Worm (Caenorhabditis elegans) whole organism, dauer: ENCODE measurements around the gene unc-71.

ENCODE experiments used
- unc-62 ChIP-seq: sonication (generic microtip); optimal IDR thresholded peaks from 2 replicates; lab custom pipeline; 2017; ENCODE audit warnings: missing biosample characterization, missing genetic modification reagents, missing genetic modification characterization

unc-71 gene

DNA sequence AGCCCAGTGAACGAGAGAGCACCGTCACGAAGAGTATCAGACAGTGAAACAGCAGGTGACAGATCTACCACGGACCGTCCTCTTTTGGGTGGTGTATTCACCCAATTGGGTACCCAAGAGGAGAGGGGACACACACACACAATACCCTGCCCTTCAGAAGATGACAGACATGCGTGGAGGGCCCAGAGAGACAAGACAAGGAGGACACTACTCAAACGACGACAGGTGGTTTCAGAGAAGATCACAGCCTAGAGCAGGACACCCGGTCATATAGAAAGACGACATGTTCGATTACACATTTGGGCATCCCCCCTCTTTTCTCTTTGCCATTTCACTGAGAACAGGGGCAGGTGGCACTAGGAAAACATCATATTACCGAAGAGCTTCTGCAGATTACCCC lies 2.7 kb upstream of the unc-71 start:
- no peak for TF ChIP-seq unc-62 (GFP tag; lab: Kevin White, UChicago)

DNA sequence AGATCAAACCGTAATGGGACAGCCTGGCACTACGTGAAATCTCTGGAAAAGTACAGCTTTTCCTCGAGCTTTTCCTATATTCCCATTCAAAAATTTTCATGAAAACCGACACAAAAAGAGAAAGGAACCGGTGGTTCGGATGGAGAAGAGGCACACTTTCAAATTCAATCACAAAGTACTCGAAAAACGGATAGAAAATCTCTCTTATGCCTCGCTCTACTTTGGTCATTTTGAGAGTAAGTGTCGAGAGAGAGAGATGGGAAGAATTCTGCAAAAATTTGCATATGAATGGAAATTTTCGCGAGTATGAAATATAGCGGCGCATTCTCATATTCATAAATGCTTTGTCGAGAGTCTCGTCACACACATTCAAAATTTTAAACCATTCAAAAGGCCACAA lies 1.2 kb upstream of the unc-71 start:
- TF ChIP-seq unc-62 (GFP tag; lab: Kevin White, UChicago) = no peak

ce11 chrIII:12885153-12885552 lies 6.4 kb downstream of the unc-71 start:
- no peak for TF ChIP-seq unc-62 (GFP tag; lab: Kevin White, UChicago)

ce11 chrIII:12880704-12881103 lies 10.8 kb downstream of the unc-71 start:
- TF ChIP-seq unc-62 (GFP tag; lab: Kevin White, UChicago) = no peak

DNA sequence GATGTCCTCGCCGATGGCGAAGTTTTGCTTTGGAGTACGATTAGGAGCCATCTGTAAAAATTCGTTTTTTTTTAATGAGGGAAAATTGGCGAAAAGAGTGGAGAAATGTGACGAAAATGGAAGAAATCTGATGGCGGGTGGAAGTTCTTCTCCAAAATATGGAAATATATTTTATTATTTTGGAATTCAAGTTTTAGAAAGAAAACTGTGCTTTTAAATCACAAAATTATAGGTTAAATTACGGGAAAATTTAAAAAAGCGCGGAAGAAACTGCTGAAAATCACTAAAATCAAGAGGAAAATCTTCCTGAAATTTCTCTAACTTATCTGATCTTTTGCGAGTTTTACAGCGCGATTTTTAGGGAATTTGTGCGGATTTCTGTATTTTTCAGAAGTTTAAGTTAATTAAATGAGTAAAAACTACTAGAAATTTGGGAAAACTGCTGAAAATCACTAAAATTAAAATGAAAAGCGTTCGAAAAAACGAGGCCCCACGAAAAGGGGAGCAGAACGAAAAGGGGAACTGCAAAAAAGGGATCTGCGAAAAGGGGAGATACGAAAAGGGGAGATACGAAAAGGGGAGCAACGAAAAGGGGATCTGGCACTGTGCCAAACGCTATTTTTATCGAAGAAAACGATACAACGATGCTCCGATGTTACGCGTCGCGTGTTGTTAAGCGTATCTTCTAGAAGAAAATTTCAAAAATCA lies 13.9 kb downstream of the unc-71 start, which contains the start of the genes cec-7 and enu-3.5:
cec-7 (minus strand) TSS at position 51 of the 708 bp plus-strand sequence.
enu-3.5 (plus strand) TSS at position 670 of the 708 bp plus-strand sequence.
- TF ChIP-seq unc-62 (GFP tag; lab: Kevin White, UChicago) = no peak

DNA sequence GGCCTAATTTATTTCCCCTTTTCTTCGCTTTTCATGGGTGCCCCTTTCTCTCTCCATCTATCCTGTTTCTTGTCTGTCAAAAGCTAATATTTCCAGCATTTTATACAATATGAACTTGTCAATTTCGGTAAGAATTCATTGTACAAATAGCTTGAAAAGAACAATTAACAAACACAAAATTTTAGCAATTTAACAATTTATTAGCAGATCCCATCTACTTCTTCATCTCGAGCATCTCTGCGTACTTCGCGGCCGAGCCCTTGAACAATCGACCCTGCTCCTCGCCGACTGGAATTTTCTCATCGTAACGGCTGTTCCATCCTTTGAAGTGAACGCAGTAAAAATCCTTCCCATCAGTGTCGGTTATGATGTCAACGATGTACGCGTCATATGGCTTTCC lies 15.9 kb downstream of the unc-71 start:
- TF ChIP-seq unc-62 (GFP tag; lab: Kevin White, UChicago) = no peak

DNA sequence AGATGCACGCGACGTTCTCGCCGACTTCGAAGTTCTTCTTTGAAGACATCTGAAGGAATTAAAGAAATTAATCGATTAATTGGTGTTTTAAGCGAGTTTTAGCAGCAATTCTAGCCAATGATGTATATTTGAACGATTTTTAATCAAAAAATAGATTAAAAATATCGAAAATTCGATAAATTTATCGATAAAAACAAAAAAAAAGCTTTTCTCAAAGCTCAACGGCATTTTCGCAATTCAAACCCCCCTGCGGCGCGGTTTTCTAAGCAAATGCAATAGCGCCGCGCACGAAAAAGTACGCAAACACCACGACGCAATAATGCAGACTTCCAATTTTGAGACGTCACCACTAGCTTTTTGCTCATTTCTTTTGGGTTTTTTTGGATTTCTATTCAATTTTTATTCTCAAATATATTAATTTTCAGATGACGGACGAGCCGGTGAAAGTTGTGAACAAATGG lies 16.9 kb downstream of the unc-71 start, which contains the start of the genes mrg-1 and spcs-2:
mrg-1 (minus strand) TSS at position 51 of the 461 bp plus-strand sequence.
spcs-2 (plus strand) TSS at position 426 of the 461 bp plus-strand sequence.
- no peak for TF ChIP-seq unc-62 (GFP tag; lab: Kevin White, UChicago)

DNA sequence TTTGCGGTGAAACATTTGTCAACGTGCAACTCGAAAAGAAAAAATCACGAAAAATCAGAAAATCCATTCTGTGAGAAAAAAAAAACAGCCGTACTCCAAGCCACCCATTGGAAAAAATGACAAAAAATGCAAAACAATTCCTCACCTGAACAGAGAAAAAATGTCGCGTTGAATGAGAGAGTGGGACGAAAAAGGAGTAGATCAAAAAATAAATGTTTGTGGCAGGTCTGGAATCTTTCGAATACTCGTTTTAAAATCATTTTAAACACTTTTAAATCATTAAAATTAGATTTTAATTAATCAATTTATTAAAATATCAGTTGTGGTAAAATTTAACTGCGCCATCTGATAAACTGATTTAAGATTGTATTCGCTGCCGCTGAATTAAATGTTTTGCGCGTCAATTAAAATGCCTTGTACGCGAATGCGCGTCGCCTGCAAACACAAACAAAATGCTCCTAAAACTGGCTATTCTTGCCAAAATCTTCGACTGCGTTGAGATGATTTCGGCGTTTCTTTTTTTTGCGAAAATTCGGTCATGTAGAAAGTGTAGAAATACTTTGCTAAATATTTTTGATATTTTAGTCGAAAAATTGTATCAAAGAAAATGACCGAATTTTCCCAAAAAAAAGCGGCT lies 21.4 kb downstream of the unc-71 start, which contains the start of gene Y37D8A.6:
Y37D8A.6 (minus strand) TSS at position 238 of the 637 bp plus-strand sequence.
- TF ChIP-seq unc-62 (GFP tag; lab: Kevin White, UChicago) = no peak

DNA sequence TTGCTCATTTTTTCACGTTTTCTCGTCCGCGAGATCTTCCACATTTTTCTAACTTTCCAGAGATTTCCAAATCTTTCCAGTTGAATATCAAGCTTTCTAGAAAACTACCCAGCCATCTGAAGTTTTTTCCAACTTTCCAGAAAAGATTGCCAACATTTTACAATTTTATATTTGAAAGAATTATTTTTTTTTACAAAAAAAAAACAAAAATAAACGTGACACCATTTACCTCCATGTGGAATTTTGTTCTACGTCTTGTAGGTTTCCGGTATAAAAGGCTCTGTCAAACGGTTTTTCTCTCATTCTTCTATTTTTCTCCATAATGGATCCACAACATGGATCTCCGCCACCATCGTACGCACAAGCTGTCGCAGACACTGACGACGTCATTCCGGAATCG lies 26.9 kb downstream of the unc-71 start, which contains the start of gene Y37D8A.8:
Y37D8A.8 (plus strand) TSS at position 301 of the 400 bp plus-strand sequence.
- no peak for TF ChIP-seq unc-62 (GFP tag; lab: Kevin White, UChicago)

- no peak for TF ChIP-seq unc-62 (GFP tag; lab: Kevin White, UChicago)
Observed at ce11 chrIII:12860119-12860518, 31.4 kb downstream of the unc-71 start.

DNA sequence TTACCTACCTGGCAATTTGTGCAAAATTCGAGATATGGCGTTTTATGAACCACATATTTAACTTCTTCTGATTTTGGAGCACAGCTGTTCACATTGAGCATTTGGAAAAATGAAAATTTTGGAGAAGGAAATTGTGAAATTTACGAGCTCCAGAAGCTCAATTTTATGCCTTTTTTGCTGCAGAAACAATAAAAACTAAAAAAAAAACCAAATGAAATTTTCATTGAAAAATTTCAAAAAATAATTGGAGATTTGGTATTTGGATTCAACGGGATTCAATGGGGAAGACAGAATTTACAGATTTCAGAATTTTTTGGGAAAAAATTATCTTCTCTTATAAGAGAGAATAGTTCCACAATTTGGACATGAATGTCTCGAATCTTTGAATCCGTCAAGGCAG lies 34.9 kb downstream of the unc-71 start, which contains the start of gene Y37D8A.26:
Y37D8A.26 (minus strand) TSS at position 101 of the 400 bp plus-strand sequence.
- TF ChIP-seq unc-62 (GFP tag; lab: Kevin White, UChicago) = no peak

ce11 chrIII:12855394-12855793 lies 36.1 kb downstream of the unc-71 start, which contains the start of gene Y37D8A.5:
Gene Y37D8A.5 (minus strand): TSS chrIII:12855494.
- no peak for TF ChIP-seq unc-62 (GFP tag; lab: Kevin White, UChicago)

DNA sequence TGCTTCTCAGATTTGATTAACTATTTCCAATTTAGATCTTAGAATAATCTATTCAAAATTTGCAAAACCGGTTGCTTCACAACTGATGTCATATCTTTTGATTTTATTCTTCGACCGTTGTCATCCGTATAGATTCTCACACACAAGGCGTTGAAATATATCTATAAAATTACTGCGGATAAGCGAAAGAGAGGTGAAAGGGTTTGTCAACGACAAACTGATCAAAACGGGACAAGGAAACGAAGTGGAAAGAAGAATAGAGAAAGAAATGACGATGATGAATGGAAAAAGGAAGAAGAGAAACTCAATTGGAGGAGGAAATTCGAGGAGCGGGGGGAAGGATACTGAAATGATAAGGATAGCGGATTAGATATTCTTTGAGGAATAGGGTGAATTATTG lies 40.5 kb downstream of the unc-71 start:
- no peak for TF ChIP-seq unc-62 (GFP tag; lab: Kevin White, UChicago)

- TF ChIP-seq unc-62 (GFP tag; lab: Kevin White, UChicago) = no peak
Observed at ce11 chrIII:12849691-12850090, 41.8 kb downstream of the unc-71 start.

DNA sequence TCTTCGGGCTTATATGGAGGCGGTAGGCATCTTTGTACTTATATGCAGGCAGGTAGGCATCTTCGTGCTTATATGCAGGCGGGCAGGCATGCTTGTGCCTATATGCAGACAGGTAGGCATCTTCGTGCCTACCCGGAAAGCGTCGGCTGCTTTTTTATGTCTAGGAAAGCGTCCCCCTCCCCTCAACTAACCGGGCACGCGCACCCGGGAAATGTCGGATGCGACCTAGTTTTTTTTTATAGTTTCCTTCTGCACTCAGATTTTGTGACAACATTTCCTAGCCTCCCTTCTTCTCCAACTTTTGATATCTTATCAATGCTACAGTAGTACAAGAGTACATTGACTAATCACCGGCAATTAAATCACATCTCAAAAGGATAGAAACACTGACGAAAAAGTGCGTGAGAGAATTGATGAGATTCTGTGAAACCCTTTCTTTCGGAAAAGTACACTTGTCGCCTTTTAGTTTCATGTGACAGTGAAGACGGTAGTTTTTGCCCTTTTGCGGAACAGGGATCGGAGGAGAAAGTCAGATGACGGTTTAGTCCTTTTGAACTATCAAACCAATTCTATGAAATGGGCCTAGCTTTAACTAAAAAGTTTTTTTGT lies 42.5 kb downstream of the unc-71 start:
- no peak for TF ChIP-seq unc-62 (GFP tag; lab: Kevin White, UChicago)

DNA sequence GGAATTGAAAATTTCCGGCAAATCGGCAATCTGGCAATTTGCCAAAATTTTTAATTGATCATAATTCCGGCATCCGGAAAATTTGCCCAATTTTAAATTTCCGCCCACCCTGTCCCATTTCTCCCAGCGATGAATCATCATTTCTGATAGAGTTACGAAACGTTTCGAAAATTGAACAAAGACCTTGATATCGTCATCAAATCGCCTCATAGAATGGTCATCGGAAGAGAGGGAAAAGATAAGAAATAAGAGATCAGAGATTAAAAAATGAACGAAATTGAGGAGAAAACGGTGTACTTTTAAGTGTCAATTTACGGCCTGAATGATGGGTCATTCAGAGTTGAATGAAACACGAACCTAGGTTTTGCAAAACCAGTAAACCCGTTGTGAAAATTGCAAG lies 43.9 kb downstream of the unc-71 start:
- no peak for TF ChIP-seq unc-62 (GFP tag; lab: Kevin White, UChicago)
